Worm (Caenorhabditis elegans) whole organism, L2 larva: ENCODE data around the gene C25F9.6.

ENCODE experiments used
- C34F6.9 ChIP-seq: fragments of 150-350 bp; optimal IDR thresholded peaks from 2 replicates; lab custom pipeline; 2014; ENCODE audit warnings: missing biosample characterization, missing genetic modification characterization
- F13H6.1 ChIP-seq: sonication (generic microtip); optimal IDR thresholded peaks from 2 replicates; lab custom pipeline; 2016; ENCODE audit warnings: missing genetic modification characterization, missing compliant biosample characterization
- Y55F3AM.14 ChIP-seq: fragments of 200-800 bp; sonication (Bioruptor generic); optimal IDR thresholded peaks from 2 replicates; lab custom pipeline; 2018; ENCODE audit warnings: mild to moderate bottlenecking, missing genetic modification characterization, missing compliant biosample characterization
- ZK546.5 ChIP-seq: sonication (generic microtip); optimal IDR thresholded peaks from 2 replicates; lab custom pipeline; 2017; ENCODE audit warnings: missing biosample characterization, missing genetic modification characterization
- alr-1 ChIP-seq: fragments of 150-350 bp; optimal IDR thresholded peaks from 2 replicates; lab custom pipeline; 2014; ENCODE audit warnings: missing biosample characterization, missing genetic modification characterization
- aly-2 ChIP-seq: fragments of 150-350 bp; optimal IDR thresholded peaks from 2 replicates; lab custom pipeline; 2014; ENCODE audit warnings: missing biosample characterization, missing genetic modification characterization
- blmp-1 ChIP-seq: sonication (generic microtip); optimal IDR thresholded peaks from 2 replicates; lab custom pipeline; 2017; ENCODE audit warnings: missing genetic modification characterization, mild to moderate bottlenecking, missing compliant biosample characterization, antibody characterized with exemption, moderate library complexity; ENCODE audit not compliant: insufficient read depth
- ceh-16 ChIP-seq: fragments of 150-350 bp; optimal IDR thresholded peaks from 2 replicates; lab custom pipeline; 2014; ENCODE audit warnings: missing biosample characterization, missing genetic modification characterization
- crh-2 ChIP-seq: sonication (generic microtip); optimal IDR thresholded peaks from 2 replicates; lab custom pipeline; 2017; ENCODE audit warnings: missing biosample characterization, missing genetic modification characterization
- egl-27 ChIP-seq: sonication (generic microtip); optimal IDR thresholded peaks from 3 replicates; lab custom pipeline; 2017; ENCODE audit warnings: missing biosample characterization, missing genetic modification reagents, missing genetic modification characterization
- elt-1 ChIP-seq: fragments of 150-350 bp; optimal IDR thresholded peaks from 2 replicates; lab custom pipeline; 2014; ENCODE audit warnings: missing biosample characterization, missing genetic modification characterization
- elt-3 ChIP-seq: sonication (generic microtip); optimal IDR thresholded peaks from 2 replicates; lab custom pipeline; 2017; ENCODE audit warnings: missing biosample characterization, missing genetic modification characterization
- fos-1 ChIP-seq: fragments of 150-350 bp; optimal IDR thresholded peaks from 2 replicates; lab custom pipeline; 2014; ENCODE audit warnings: missing biosample characterization, missing genetic modification characterization
- gmeb-1 ChIP-seq: fragments of 150-350 bp; optimal IDR thresholded peaks from 2 replicates; lab custom pipeline; 2014; ENCODE audit warnings: missing biosample characterization, missing genetic modification characterization
- lin-11 ChIP-seq: fragments of 150-350 bp; sonication (generic microtip); optimal IDR thresholded peaks from 2 replicates; lab custom pipeline; 2014; ENCODE audit warnings: missing biosample characterization, missing genetic modification characterization, inconsistent platforms, mixed read lengths
- lin-39 ChIP-seq: fragments of 150-350 bp; optimal IDR thresholded peaks from 2 replicates; lab custom pipeline; 2014; ENCODE audit warnings: missing biosample characterization, missing genetic modification reagents, missing genetic modification characterization
- mab-5 ChIP-seq: fragments of 150-350 bp; optimal IDR thresholded peaks from 2 replicates; lab custom pipeline; 2014; ENCODE audit warnings: missing biosample characterization, missing genetic modification characterization
- mbf-1 ChIP-seq: sonication (generic microtip); optimal IDR thresholded peaks from 2 replicates; lab custom pipeline; 2017; ENCODE audit warnings: missing biosample characterization, missing genetic modification characterization
- mdl-1 ChIP-seq, 2 experiments: fragments of 150-350 bp in 1 of 2; sonication (generic microtip) in 1 of 2; optimal IDR thresholded peaks; 2 replicates each; lab custom pipeline; 2017; ENCODE audit warnings: missing biosample characterization in 2 of 2, missing genetic modification characterization in 2 of 2
- nhr-11 ChIP-seq: fragments of 150-350 bp; optimal IDR thresholded peaks from 2 replicates; lab custom pipeline; 2014; ENCODE audit warnings: missing biosample characterization, missing genetic modification characterization
- nhr-12 ChIP-seq: fragments of 150-350 bp; optimal IDR thresholded peaks from 2 replicates; lab custom pipeline; 2014; ENCODE audit warnings: missing biosample characterization, missing genetic modification characterization
- nhr-21 ChIP-seq: fragments of 150-350 bp; optimal IDR thresholded peaks from 2 replicates; lab custom pipeline; 2014; ENCODE audit warnings: missing biosample characterization, missing genetic modification characterization
- nhr-23 ChIP-seq: fragments of 150-350 bp; optimal IDR thresholded peaks from 2 replicates; lab custom pipeline; 2014; ENCODE audit warnings: missing biosample characterization, missing genetic modification reagents, missing genetic modification characterization
- nhr-237 ChIP-seq: fragments of 150-350 bp; optimal IDR thresholded peaks from 2 replicates; lab custom pipeline; 2014; ENCODE audit warnings: missing biosample characterization, missing genetic modification characterization
- nhr-25 ChIP-seq: fragments of 150-350 bp; sonication (generic microtip); optimal IDR thresholded peaks from 3 replicates; lab custom pipeline; 2014; ENCODE audit warnings: missing biosample characterization, missing genetic modification characterization
- nhr-6 ChIP-seq: fragments of 150-350 bp; optimal IDR thresholded peaks from 2 replicates; lab custom pipeline; 2014; ENCODE audit warnings: missing biosample characterization, missing genetic modification characterization
- nhr-77 ChIP-seq: fragments of 150-350 bp; optimal IDR thresholded peaks from 2 replicates; lab custom pipeline; 2014; ENCODE audit warnings: missing biosample characterization, missing genetic modification characterization
- peb-1 ChIP-seq: fragments of 150-350 bp; optimal IDR thresholded peaks from 2 replicates; lab custom pipeline; 2014; ENCODE audit warnings: missing biosample characterization, missing genetic modification characterization
- skn-1 ChIP-seq: sonication (generic microtip); optimal IDR thresholded peaks from 2 replicates; lab custom pipeline; 2017; ENCODE audit warnings: missing biosample characterization, missing genetic modification characterization
- sma-3 ChIP-seq: sonication (generic microtip); optimal IDR thresholded peaks from 2 replicates; lab custom pipeline; 2016; ENCODE audit warnings: missing genetic modification reagents, missing genetic modification characterization, missing compliant biosample characterization
- sma-9 ChIP-seq, 2 experiments: fragments of 150-350 bp in 1 of 2; sonication (generic microtip) in 1 of 2; optimal IDR thresholded peaks; 2 replicates each; lab custom pipeline; 2014 to 2016; ENCODE audit warnings: missing genetic modification characterization in 2 of 2, mild to moderate bottlenecking in 1 of 2, missing biosample characterization in 1 of 2, missing compliant biosample characterization in 1 of 2, missing genetic modification reagents in 1 of 2, moderate library complexity in 1 of 2
- snpc-4 ChIP-seq: fragments of 150-350 bp; optimal IDR thresholded peaks from 2 replicates; lab custom pipeline; 2014; ENCODE audit warnings: missing biosample characterization, missing genetic modification characterization
- unc-39 ChIP-seq: fragments of 150-350 bp; optimal IDR thresholded peaks from 2 replicates; lab custom pipeline; 2014; ENCODE audit warnings: missing biosample characterization, missing genetic modification characterization
- unc-62 ChIP-seq: fragments of 150-350 bp; optimal IDR thresholded peaks from 2 replicates; lab custom pipeline; 2014; ENCODE audit warnings: missing biosample characterization, missing genetic modification reagents, missing genetic modification characterization
- zag-1 ChIP-seq: fragments of 150-350 bp; optimal IDR thresholded peaks from 2 replicates; lab custom pipeline; 2014; ENCODE audit warnings: missing biosample characterization, missing genetic modification characterization
- ztf-11 ChIP-seq: sonication (generic microtip); optimal IDR thresholded peaks from 2 replicates; lab custom pipeline; 2017; ENCODE audit warnings: missing biosample characterization, missing genetic modification characterization
- ztf-4 ChIP-seq: fragments of 150-350 bp; optimal IDR thresholded peaks from 2 replicates; lab custom pipeline; 2014; ENCODE audit warnings: missing biosample characterization, missing genetic modification characterization

The C25F9.6 gene

DNA sequence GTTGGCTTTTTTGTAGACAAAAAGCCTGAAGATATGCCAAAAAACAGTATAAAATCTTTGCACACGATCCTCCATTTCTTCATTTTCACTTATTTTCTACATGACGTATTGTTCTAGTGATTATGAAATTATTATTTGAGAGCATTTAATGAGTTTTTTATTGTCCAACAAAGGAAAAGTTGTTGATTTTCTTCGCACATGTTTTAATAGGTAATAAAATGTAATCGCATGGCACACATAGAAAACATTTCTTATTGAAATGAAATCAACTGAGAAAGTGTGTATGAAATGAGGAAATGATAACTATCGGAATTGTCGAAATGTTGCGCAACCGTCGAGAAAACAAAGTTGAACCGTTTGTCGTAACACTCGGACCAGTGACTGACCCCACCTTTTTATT is 3.7 kb downstream of the C25F9.6 start:
- TF ChIP-seq nhr-11 (tag; lab: Kevin White, UChicago) = no peak
- TF ChIP-seq fos-1 (tag; lab: Kevin White, UChicago) = peak; percentile 11

DNA sequence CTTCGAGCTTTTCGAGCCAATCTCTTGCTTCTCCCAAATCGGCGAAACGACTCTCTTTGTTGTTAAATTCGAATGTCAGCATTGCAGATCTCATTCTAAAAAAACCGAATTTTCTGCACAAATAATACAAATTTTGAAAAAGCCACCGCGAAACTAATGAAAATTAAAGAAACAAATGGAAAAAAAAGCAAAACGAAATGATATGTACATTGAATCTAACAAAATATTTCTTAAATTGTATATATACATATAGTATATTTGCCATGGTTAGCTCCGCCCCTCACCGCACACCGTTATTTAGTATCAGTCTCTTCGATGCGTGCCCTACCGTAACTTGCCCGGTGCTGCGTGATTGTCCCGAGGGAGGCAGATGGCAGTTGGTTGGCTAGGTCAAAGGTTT is 4.5 kb downstream of the C25F9.6 start, which contains the start of gene srw-86:
TSS of gene srw-86 (minus strand) at position 101 of the 400 bp plus-strand sequence.
- no peak for TF ChIP-seq ztf-11 (tag; lab: Kevin White, UChicago)
- TF ChIP-seq gmeb-1 (tag; lab: Kevin White, UChicago) = no peak
- TF ChIP-seq nhr-77 (tag; lab: Kevin White, UChicago) = no peak
- TF ChIP-seq C34F6.9 (tag; lab: Kevin White, UChicago) = no peak
- TF ChIP-seq nhr-23 = no peak

DNA sequence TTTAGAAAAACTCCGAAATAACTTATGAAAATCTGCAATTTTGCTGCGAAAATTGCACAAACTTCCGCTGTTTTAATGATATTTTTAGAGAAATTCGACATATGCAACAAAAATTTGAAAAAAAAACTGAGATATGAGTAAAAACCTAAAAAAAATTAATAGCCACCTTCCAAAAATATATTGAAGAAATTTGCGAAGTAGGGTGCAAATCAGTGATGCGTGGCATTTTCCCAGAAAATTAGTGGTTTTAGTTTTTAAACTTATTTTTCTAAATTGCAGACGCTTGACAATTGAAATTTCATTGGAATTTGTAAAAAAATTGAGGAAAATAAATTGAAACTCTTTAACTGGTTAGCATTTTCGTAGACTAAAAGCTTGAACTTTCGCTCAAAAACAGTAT is 6.2 kb downstream of the C25F9.6 start, which contains the start of gene C25F9.13:
TSS of gene C25F9.13 (minus strand) at position 101 of the 400 bp plus-strand sequence.
- TF ChIP-seq F13H6.1 (tag; lab: Kevin White, UChicago) (no peak), ztf-4 (tag; lab: Kevin White, UChicago) (no peak), elt-1 (tag; lab: Kevin White, UChicago) (no peak), sma-3 (GFP tag; lab: Kevin White, UChicago) (no peak), zag-1 (tag; lab: Kevin White, UChicago) (no peak), nhr-23 (no peak), blmp-1 (tag; lab: Kevin White, UChicago) (no peak), mab-5 (tag; lab: Kevin White, UChicago) (no peak), nhr-21 (tag; lab: Kevin White, UChicago) (no peak), lin-11 (no peak), nhr-237 (no peak), egl-27 (no peak), gmeb-1 (tag; lab: Kevin White, UChicago) (no peak), ztf-11 (tag; lab: Kevin White, UChicago) (no peak), mbf-1 (tag; lab: Kevin White, UChicago) (no peak), fos-1 (tag; lab: Kevin White, UChicago) (no peak), ZK546.5 (tag; lab: Kevin White, UChicago) (no peak), nhr-77 (tag; lab: Kevin White, UChicago) (no peak), aly-2 (no peak)
- TF ChIP-seq, all 48 proteins: peak for 0

DNA sequence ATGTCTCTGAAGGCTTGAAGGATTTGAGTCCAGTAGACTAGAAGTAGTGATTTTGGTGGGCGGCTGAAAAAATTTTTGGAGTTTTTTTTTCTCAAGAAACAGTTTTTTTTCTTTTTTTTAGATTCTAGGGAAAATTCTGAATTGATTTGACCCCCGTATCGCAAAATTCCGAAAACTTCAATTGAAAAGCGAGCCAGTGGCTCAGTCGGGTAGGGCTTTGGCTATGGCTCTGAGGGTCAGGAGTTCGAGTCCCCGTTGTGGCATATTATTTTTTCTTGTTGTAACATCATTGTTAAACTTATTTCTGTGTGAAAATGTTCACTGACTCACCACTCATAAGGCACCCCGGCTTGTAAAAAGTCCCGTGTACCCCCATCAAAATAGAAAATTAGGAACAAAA is 6.7 kb downstream of the C25F9.6 start:
- no peak for TF ChIP-seq ceh-16 (tag; lab: Kevin White, UChicago)
- no peak for TF ChIP-seq lin-39 (tag; lab: Kevin White, UChicago)
- no peak for TF ChIP-seq nhr-25 (tag; lab: Kevin White, UChicago)
- no peak for TF ChIP-seq nhr-6 (tag; lab: Kevin White, UChicago)
- TF ChIP-seq fos-1 (tag; lab: Kevin White, UChicago) = no peak
- TF ChIP-seq Y55F3AM.14 = no peak
- no peak for TF ChIP-seq skn-1 (tag; lab: Kevin White, UChicago)
- TF ChIP-seq snpc-4 (tag; lab: Kevin White, UChicago) = no peak
- no peak for TF ChIP-seq alr-1 (tag; lab: Kevin White, UChicago)
- TF ChIP-seq gmeb-1 (tag; lab: Kevin White, UChicago) = no peak
- TF ChIP-seq nhr-12 (tag; lab: Kevin White, UChicago) = no peak
- no peak for TF ChIP-seq crh-2 (tag; lab: Kevin White, UChicago)
- no peak for TF ChIP-seq sma-9 (GFP tag; optimal IDR thresholded peaks at IDR 0.05; lab: Kevin White, UChicago)
- no peak for TF ChIP-seq sma-9 (tag; optimal IDR thresholded peaks at IDR 0.05; lab: Kevin White, UChicago)
- TF ChIP-seq mab-5 (tag; lab: Kevin White, UChicago) = no peak
- no peak for TF ChIP-seq unc-62 (GFP tag; lab: Kevin White, UChicago)
- no peak for TF ChIP-seq nhr-21 (tag; lab: Kevin White, UChicago)

DNA sequence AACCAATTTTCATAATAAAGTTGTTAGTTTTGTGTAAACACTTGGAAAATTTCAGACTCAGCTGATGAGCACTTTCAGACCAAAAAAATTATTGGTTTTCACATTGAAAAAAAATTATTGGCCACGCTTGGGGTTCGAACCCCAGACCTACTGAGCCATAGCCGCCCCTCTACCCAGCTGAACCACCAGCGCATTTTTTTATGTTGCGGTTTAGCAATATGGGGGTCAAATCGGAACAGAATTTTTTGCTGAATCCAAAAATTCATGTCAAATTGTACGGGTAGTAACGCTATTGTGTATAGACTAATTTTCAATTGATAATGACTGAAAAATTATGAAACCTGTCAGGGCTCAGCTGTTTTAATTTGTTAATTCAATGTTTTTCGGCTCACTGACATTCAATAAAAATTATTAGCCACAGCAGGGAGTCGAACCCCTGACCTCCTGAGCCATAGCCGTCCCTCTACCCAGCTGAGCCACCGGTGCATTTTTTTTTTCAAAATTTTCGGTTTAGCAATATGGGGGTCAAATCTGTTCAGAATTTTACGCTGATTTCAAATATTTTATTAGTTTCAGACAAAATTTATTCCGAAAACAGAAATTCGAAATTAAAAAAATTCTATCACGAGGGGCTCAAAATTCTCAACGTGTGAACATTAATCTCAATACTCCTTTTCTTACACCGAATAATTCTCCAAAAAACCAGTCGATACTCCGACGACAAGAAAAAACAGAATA is 8.4 kb downstream of the C25F9.6 start:
- TF ChIP-seq mdl-1 (tag; optimal IDR thresholded peaks at IDR 0.05; lab: Kevin White, UChicago) (no peak), C34F6.9 (tag; lab: Kevin White, UChicago) (no peak), elt-3 (tag; lab: Kevin White, UChicago) (no peak), mab-5 (tag; lab: Kevin White, UChicago) (no peak), ztf-4 (tag; lab: Kevin White, UChicago) (no peak), peb-1 (tag; lab: Kevin White, UChicago) (no peak), unc-62 (GFP tag; lab: Kevin White, UChicago) (no peak), nhr-6 (tag; lab: Kevin White, UChicago) (no peak), nhr-237 (no peak), sma-9 (GFP tag; optimal IDR thresholded peaks at IDR 0.05; lab: Kevin White, UChicago) (no peak), sma-9 (tag; optimal IDR thresholded peaks at IDR 0.05; lab: Kevin White, UChicago) (no peak), unc-39 (no peak), nhr-11 (tag; lab: Kevin White, UChicago) (no peak)
